Worm (Caenorhabditis elegans) whole organism, L4/young adult: Measurements from ENCODE around the gene F29B9.8.

Experiments used
- W03F9.2 ChIP-seq: fragments of 150-350 bp; optimal IDR thresholded peaks from 2 replicates; lab custom pipeline; 2014; ENCODE audit warnings: missing biosample characterization, missing genetic modification characterization
- dao-5 ChIP-seq: sonication (generic microtip); optimal IDR thresholded peaks from 2 replicates; lab custom pipeline; 2016; ENCODE audit warnings: missing genotype, missing genetic modification characterization, moderate library complexity, missing compliant biosample characterization
- him-1 ChIP-seq: sonication (generic microtip); optimal IDR thresholded peaks from 2 replicates; lab custom pipeline; 2016; ENCODE audit warnings: missing genotype, missing genetic modification reagents, missing genetic modification characterization, missing compliant biosample characterization

F29B9.8 gene

DNA sequence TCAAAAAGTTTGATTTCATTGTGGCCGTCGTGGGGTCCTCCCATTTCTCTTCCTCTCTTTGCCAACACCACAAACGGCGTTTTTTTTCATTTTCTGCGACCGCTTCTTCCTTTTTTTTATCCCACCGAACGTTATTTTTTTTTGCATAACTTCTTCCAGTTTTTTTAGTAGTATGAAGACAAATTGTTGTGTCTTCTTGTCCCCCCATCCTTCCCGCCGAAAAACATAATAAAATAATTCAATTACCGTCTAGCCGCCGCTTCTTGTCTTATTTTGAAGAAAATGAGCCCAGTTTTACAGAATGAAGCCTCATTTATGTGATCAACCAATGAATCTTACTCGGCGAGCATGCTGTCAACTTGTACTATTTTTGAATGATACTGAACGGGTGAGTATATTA lies 21.8 kb downstream of the F29B9.8 start, which contains the start of gene F29B9.12:
Gene F29B9.12, plus strand, starts transcription at position 301 of the 400 bp plus-strand sequence.
- TF ChIP-seq dao-5 (tag; lab: Kevin White, UChicago) = no peak
- no peak for TF ChIP-seq him-1 (tag; lab: Kevin White, UChicago)
- TF ChIP-seq W03F9.2 (tag; lab: Kevin White, UChicago) = no peak

ce11 chrIV:4673332-4673731 lies 25.8 kb downstream of the F29B9.8 start:
- TF ChIP-seq dao-5 (tag; lab: Kevin White, UChicago) = no peak
- TF ChIP-seq him-1 (tag; lab: Kevin White, UChicago) = no peak

- TF ChIP-seq dao-5 (tag; lab: Kevin White, UChicago) = no peak
- TF ChIP-seq him-1 (tag; lab: Kevin White, UChicago) = no peak
- TF ChIP-seq W03F9.2 (tag; lab: Kevin White, UChicago) = no peak
These were observed 26.8 kb downstream of the F29B9.8 start for ce11 chrIV:4674322-4674721.

ce11 chrIV:4678718-4679117 lies 31.2 kb downstream of the F29B9.8 start, which contains the start of gene kin-36:
TSS of gene kin-36 (plus strand) at chrIV:4679018.
- TF ChIP-seq dao-5 (tag; lab: Kevin White, UChicago) (no peak), him-1 (tag; lab: Kevin White, UChicago) (no peak), W03F9.2 (tag; lab: Kevin White, UChicago) (no peak)

DNA sequence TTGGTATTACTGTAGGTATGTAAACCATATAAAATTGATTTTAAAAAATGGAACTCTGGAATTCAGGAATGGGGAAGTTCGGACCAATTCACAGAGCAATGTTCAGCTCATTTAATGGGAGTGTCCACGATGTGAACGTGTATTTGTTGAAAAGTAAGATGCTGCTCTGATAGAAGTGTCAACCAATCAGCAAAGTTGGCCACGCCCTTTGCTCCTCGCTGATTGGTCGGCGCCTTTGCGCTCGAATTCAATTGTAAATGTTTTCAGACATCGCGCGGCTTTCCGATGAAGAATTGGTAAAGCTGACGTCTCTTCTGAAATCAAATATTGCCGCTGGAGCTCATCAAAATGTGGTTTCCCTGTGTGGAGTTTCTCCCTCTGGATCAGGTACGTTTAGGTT lies 35.7 kb downstream of the F29B9.8 start:
- TF ChIP-seq him-1 (tag; lab: Kevin White, UChicago) = no peak
- no peak for TF ChIP-seq W03F9.2 (tag; lab: Kevin White, UChicago)
- TF ChIP-seq dao-5 (tag; lab: Kevin White, UChicago) = no peak

DNA sequence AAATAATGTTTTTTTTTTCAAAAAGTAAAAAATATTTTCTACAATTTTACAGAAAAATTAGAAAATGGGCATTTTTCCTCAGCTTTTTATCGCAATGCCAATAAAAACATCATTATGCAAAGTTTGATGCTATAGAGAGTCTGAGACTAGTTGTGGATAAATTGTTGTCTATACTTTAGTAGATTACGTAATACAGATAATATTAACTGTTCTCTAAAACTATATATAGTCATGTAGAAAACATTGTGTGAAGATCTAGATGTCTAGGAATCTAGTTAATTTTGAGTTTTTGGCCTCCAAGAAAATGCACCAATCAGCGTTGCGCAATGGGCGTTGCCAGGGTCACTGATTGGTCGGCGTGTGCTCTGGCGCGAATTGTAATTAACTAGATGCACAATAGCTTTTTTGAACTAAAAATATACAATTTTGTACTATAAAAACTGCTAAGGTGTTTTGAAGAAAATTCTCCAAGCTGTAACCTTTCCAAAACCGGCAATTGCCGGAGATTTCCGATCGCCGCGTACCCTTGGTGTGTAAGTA lies 38.9 kb downstream of the F29B9.8 start:
- TF ChIP-seq W03F9.2 (tag; lab: Kevin White, UChicago) (no peak), dao-5 (tag; lab: Kevin White, UChicago) (no peak), him-1 (tag; lab: Kevin White, UChicago) (no peak)

ce11 chrIV:4686898-4687297 lies 39.4 kb downstream of the F29B9.8 start:
- TF ChIP-seq W03F9.2 (tag; lab: Kevin White, UChicago) (no peak), him-1 (tag; lab: Kevin White, UChicago) (no peak), dao-5 (tag; lab: Kevin White, UChicago) (no peak)

- no peak for TF ChIP-seq dao-5 (tag; lab: Kevin White, UChicago)
- no peak for TF ChIP-seq W03F9.2 (tag; lab: Kevin White, UChicago)
- TF ChIP-seq him-1 (tag; lab: Kevin White, UChicago) = no peak
These were observed 40.7 kb downstream of the F29B9.8 start, which contains the start of gene bus-4 for ce11 chrIV:4688221-4688620. TSS of gene bus-4 (plus strand) at chrIV:4688269.

ce11 chrIV:4692463-4692862 lies 45.0 kb downstream of the F29B9.8 start, which contains the start of gene spe-51:
TSS of gene spe-51 (plus strand) at chrIV:4692763.
- TF ChIP-seq dao-5 (tag; lab: Kevin White, UChicago) (no peak), him-1 (tag; lab: Kevin White, UChicago) (no peak)
